Fruit fly (Drosophila melanogaster) whole organism, embryonic: Measurements from ENCODE around the gene CG46396.

ENCODE experiments used
- CG13123 ChIP-seq: fragments of 200-800 bp; sonication (Bioruptor generic); optimal IDR thresholded peaks from 2 replicates; lab custom pipeline; 2016; ENCODE audit warnings: missing biosample characterization, missing genetic modification characterization
- CG14667 ChIP-seq: fragments of 200-800 bp; sonication (Bioruptor generic); IDR thresholded peaks from 2 replicates; pipeline ENCODE4 v1.3.6; 2022; ENCODE audit warnings: missing biosample characterization, missing genetic modification characterization
- CG4360 ChIP-seq: fragments of 200-800 bp; sonication (Bioruptor generic); IDR thresholded peaks from 2 replicates; pipeline ENCODE4 v1.3.6; 2022; ENCODE audit warnings: missing biosample characterization, missing genetic modification characterization
- CG9727 ChIP-seq: fragments of 200-800 bp; sonication (Bioruptor generic); optimal IDR thresholded peaks from 3 replicates; lab custom pipeline; 2017; ENCODE audit warnings: missing biosample characterization, mild to moderate bottlenecking, missing genetic modification characterization
- Dad ChIP-seq: fragments of 200-800 bp; sonication (Bioruptor generic); optimal IDR thresholded peaks from 3 replicates; lab custom pipeline; 2016; ENCODE audit warnings: missing biosample characterization, missing genetic modification characterization
- HHEX ChIP-seq: fragments of 200-800 bp; sonication (Bioruptor generic); optimal IDR thresholded peaks from 3 replicates; lab custom pipeline; 2017; ENCODE audit warnings: missing biosample characterization, mild to moderate bottlenecking, missing genetic modification characterization, missing genetic modification reagents
- MBD-R2 ChIP-seq: fragments of 200-800 bp; sonication (Bioruptor generic); IDR thresholded peaks from 2 replicates; pipeline ENCODE4 v1.3.6; 2022; ENCODE audit warnings: missing biosample characterization, missing genetic modification characterization
- NK7.1 ChIP-seq: fragments of 200-800 bp; sonication (Bioruptor generic); optimal IDR thresholded peaks from 3 replicates; lab custom pipeline; 2016; ENCODE audit warnings: missing biosample characterization, missing genetic modification characterization
- Sox102F ChIP-seq: fragments of 200-800 bp; sonication (Bioruptor generic); optimal IDR thresholded peaks from 2 replicates; lab custom pipeline; 2018; ENCODE audit warnings: missing biosample characterization, mild to moderate bottlenecking, missing genetic modification characterization, moderate library complexity
- crc ChIP-seq: fragments of 200-800 bp; sonication (Bioruptor generic); optimal IDR thresholded peaks from 2 replicates; lab custom pipeline; 2016; ENCODE audit warnings: missing biosample characterization, missing genetic modification characterization
- crp ChIP-seq, 2 experiments: fragments of 200-800 bp; sonication (Bioruptor generic); optimal IDR thresholded peaks; 2 replicates in 1 of 2; 3 replicates in 1 of 2; lab custom pipeline; 2017; ENCODE audit warnings: missing biosample characterization in 2 of 2, missing genetic modification characterization in 2 of 2, mild to moderate bottlenecking in 1 of 2, moderate library complexity in 1 of 2
- hth ChIP-seq: fragments of >200 bp; optimal IDR thresholded peaks from 2 replicates; lab custom pipeline; 2017; ENCODE audit warnings: inconsistent platforms
- scrt ChIP-seq: fragments of 200-800 bp; sonication (Bioruptor generic); optimal IDR thresholded peaks from 2 replicates; lab custom pipeline; 2018; ENCODE audit warnings: missing biosample characterization, mild to moderate bottlenecking, missing genetic modification characterization, moderate library complexity
- sens ChIP-seq: fragments of 200-800 bp; sonication (Bioruptor generic); peaks from one replicate; lab custom pipeline; 2016; ENCODE audit warnings: missing biosample characterization, missing genetic modification characterization

DNA sequence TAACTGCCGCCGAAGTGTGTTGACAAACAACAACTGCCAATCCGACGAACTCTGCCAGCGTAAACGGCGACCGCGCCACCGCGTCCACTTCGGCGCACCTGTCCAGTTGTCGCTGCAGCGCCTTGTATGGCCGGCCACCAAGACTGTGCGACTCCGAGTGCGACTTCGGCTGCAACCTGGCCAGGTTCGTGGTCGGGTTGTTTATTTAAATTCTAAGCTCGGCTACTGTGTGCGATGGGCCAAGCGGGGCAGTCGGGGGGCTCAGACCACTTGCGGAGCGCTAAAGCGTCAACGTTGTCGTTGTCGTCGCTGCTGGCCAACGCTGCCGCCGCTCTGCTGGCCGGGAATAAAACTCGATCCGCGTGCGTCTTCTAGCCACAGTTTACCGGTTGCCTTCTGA is 44.0 kb upstream of the CG46396 start, which contains the start of gene Osi9:
- TF ChIP-seq scrt (GFP tag; lab: Kevin White, UChicago) (no peak), CG9727 (GFP tag; lab: Kevin White, UChicago) (no peak), CG14667 (GFP tag; lab: Robert Waterston, UW) (no peak), crc (GFP tag; lab: Kevin White, UChicago) (no peak), sens (GFP tag; lab: Kevin White, UChicago) (no peak), hth (no peak), NK7.1 (GFP tag; lab: Kevin White, UChicago) (no peak), Dad (GFP tag; lab: Kevin White, UChicago) (no peak), CG13123 (GFP tag; lab: Kevin White, UChicago) (no peak), Sox102F (GFP tag; lab: Kevin White, UChicago) (no peak), HHEX (GFP tag; lab: Kevin White, UChicago) (no peak), crp (GFP tag; optimal IDR thresholded peaks at IDR 0.05; lab: Kevin White, UChicago) (no peak), CG4360 (GFP tag; lab: Robert Waterston, UW) (no peak), MBD-R2 (GFP tag; lab: Robert Waterston, UW) (no peak)
